Worm (Caenorhabditis elegans) whole organism, L4/young adult: ENCODE data around the gene gnrr-2.

Source experiments
- W03F9.2 ChIP-seq: fragments of 150-350 bp; optimal IDR thresholded peaks from 2 replicates; lab custom pipeline; 2014; ENCODE audit warnings: missing biosample characterization, missing genetic modification characterization
- dao-5 ChIP-seq: sonication (generic microtip); optimal IDR thresholded peaks from 2 replicates; lab custom pipeline; 2016; ENCODE audit warnings: missing genotype, missing genetic modification characterization, moderate library complexity, missing compliant biosample characterization
- him-1 ChIP-seq: sonication (generic microtip); optimal IDR thresholded peaks from 2 replicates; lab custom pipeline; 2016; ENCODE audit warnings: missing genotype, missing genetic modification reagents, missing genetic modification characterization, missing compliant biosample characterization

The gnrr-2 gene

ce11 chrV:14408774-14409173 lies at the start of gene gnrr-2:
Gene gnrr-2, plus strand, starts transcription at chrV:14409074.
- no peak for TF ChIP-seq W03F9.2 (tag; lab: Kevin White, UChicago)
- no peak for TF ChIP-seq him-1
- no peak for TF ChIP-seq dao-5

- no peak for TF ChIP-seq him-1
- no peak for TF ChIP-seq dao-5
- TF ChIP-seq W03F9.2 (tag; lab: Kevin White, UChicago) = no peak
Observed at ce11 chrV:14361973-14362372, 46.9 kb upstream of the gnrr-2 start.

ce11 chrV:14364586-14365248 lies 44.2 kb upstream of the gnrr-2 start:
- TF ChIP-seq W03F9.2 (tag; lab: Kevin White, UChicago) (no peak), him-1 (no peak), dao-5 (no peak)

- TF ChIP-seq him-1 = peak; percentile 85
- no peak for TF ChIP-seq W03F9.2 (tag; lab: Kevin White, UChicago)
- TF ChIP-seq dao-5 = no peak
Observed at ce11 chrV:14366487-14366962, 42.3 kb upstream of the gnrr-2 start.

DNA sequence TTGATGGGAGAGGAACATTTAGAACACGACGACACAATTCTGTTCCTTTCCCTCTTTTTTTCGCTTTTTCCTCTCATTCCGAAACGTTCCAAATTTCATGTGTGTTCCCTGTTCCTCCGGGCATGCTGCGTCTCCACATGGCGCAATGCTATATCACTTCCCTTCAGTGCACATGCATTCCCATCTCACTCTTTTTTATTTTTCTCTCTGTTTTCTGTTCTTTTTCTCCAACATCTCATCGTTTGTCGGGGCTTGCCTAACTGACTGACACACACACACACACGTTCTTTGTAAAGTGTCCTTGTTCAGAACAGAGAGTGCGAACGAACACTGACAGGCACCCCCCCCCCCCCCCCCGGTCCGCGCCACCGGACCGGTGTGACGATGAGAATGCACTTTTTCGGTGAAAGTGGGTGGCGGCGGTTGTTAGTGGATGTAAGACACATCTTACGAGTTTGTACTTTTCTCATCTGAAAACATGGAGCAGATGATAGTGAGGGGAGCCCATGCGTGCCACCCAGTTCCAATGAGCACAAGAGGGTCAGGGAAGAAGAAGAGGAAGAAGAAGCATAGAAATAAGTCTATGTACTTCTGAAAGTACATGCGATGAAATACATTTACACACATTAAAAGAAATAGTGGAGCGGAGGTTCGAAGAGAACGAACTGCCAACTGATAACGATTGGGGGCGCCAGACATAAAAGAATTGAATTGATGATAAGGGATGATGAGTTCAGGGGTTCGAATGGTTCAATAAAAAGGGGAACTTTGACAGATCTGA lies 40.4 kb upstream of the gnrr-2 start:
- no peak for TF ChIP-seq dao-5
- TF ChIP-seq W03F9.2 (tag; lab: Kevin White, UChicago) = peak; percentile 14
- peak; percentile 22 for TF ChIP-seq him-1

- TF ChIP-seq W03F9.2 (tag; lab: Kevin White, UChicago) (no peak), dao-5 (no peak), him-1 (no peak)
Observed at ce11 chrV:14369412-14369811, 39.5 kb upstream of the gnrr-2 start.

ce11 chrV:14372774-14373173 lies 36.1 kb upstream of the gnrr-2 start, which contains the start of gene unc-39:
Gene unc-39, plus strand, starts transcription at chrV:14373074.
- TF ChIP-seq dao-5 = no peak
- TF ChIP-seq him-1 = no peak
- TF ChIP-seq W03F9.2 (tag; lab: Kevin White, UChicago) = no peak

DNA sequence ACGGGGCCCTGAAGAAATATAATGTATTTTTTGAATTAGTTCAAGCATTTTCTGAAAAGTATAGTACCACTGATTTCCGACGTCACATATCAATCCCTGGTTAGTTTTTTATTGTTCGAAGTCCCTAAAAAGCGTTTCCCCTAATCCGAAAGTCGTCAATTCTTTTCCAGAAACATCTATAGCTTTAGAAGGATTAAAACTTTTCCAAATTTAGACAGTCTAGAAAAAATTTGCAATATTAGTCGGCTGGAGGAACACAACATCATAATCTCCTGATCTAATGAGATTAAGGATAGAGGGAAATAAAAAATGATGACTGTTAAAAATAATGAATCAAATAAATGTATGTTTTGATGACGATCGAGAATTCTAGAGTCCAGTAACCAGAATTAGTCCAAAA lies 30.8 kb upstream of the gnrr-2 start:
- TF ChIP-seq him-1 (no peak), dao-5 (no peak), W03F9.2 (tag; lab: Kevin White, UChicago) (no peak)

ce11 chrV:14378986-14379385 lies 29.9 kb upstream of the gnrr-2 start, which contains the start of gene npr-43:
Gene npr-43, minus strand, starts transcription at chrV:14379086.
- TF ChIP-seq dao-5 (no peak), him-1 (no peak), W03F9.2 (tag; lab: Kevin White, UChicago) (no peak)

- TF ChIP-seq W03F9.2 (tag; lab: Kevin White, UChicago) (no peak), dao-5 (no peak), him-1 (no peak)
Observed at ce11 chrV:14380242-14380641, 28.6 kb upstream of the gnrr-2 start.

- no peak for TF ChIP-seq W03F9.2 (tag; lab: Kevin White, UChicago)
- TF ChIP-seq dao-5 = no peak
- TF ChIP-seq him-1 = no peak
Observed at ce11 chrV:14391830-14392229, 17.0 kb upstream of the gnrr-2 start, which contains the start of gene C15H11.10. Gene C15H11.10, plus strand, starts transcription at chrV:14392130.

DNA sequence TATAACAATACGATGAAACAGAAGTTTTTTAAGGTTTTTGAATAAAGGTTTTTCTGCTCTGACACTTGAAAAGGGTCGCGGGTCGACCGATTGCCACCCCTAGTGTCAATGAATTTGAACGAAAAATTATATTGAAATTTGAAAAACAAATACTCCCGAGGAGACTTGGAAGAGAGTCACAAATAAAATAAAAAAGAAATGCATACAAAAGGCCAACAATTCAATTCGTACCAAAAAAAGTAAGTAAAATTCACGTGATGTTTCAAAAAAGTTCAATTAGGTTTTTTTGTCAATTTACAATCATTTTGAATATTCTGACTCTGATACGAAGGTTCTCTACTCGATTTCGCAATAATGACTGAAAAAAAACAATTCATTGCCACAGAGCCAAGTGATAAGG lies 15.4 kb upstream of the gnrr-2 start, which contains the start of gene C15H11.1:
C15H11.1 (plus strand) TSS at position 301 of the 400 bp plus-strand sequence.
- TF ChIP-seq dao-5 = no peak
- TF ChIP-seq W03F9.2 (tag; lab: Kevin White, UChicago) = no peak
- no peak for TF ChIP-seq him-1

ce11 chrV:14394743-14395142 lies 14.1 kb upstream of the gnrr-2 start, which contains the start of gene C15H11.13:
Gene C15H11.13, plus strand, starts transcription at chrV:14395043.
- TF ChIP-seq him-1 (no peak), dao-5 (no peak), W03F9.2 (tag; lab: Kevin White, UChicago) (no peak)

- TF ChIP-seq dao-5 (no peak), him-1 (no peak), W03F9.2 (tag; lab: Kevin White, UChicago) (no peak)
Observed at ce11 chrV:14396123-14396669, 12.7 kb upstream of the gnrr-2 start.
